Worm (Caenorhabditis elegans): ENCODE measurements around the gene C08E8.9.

C08E8.9 gene

ce11 chrV:18350046-18350445 is 14.6 kb upstream of the C08E8.9 start, which contains the start of gene C08E8.3:
Gene C08E8.3, plus strand, starts transcription at chrV:18350129.
- TF ChIP-seq efl-1 (optimal IDR thresholded peaks at IDR 0.05) (no peak), efl-1 (GFP tag; optimal IDR thresholded peaks at IDR 0.05 in 1 of 2) (peak in 1 of 2 experiments; percentile 56), lin-14 (GFP tag; optimal IDR thresholded peaks at IDR 0.05) (no peak), nhr-85 (tag) (peak; percentile 21)

- TF ChIP-seq efl-1 (optimal IDR thresholded peaks at IDR 0.05) (no peak), efl-1 (GFP tag; optimal IDR thresholded peaks at IDR 0.05 in 1 of 2) (peak in 1 of 2 experiments; percentile 78), fkh-4 (tag; optimal IDR thresholded peaks at IDR 0.05; ENCODE audit: borderline replicate concordance) (no peak), grh-1 (GFP tag; IDR thresholded peaks at IDR 0.05) (no peak)
Measured at ce11 chrV:18350721-18351120, 13.9 kb upstream of the C08E8.9 start, which contains the start of gene C08E8.11. Gene C08E8.11, plus strand, starts transcription at chrV:18351021.

- TF ChIP-seq ceh-63 (GFP tag; optimal IDR thresholded peaks at IDR 0.05) (no peak), rnt-1 (tag; optimal IDR thresholded peaks at IDR 0.05) (no peak)
Measured at ce11 chrV:18354299-18354698, 10.4 kb upstream of the C08E8.9 start.

ce11 chrV:18355742-18356141 is 8.9 kb upstream of the C08E8.9 start, which contains the start of gene C08E8.2:
Gene C08E8.2, minus strand, starts transcription at chrV:18355842.
- TF ChIP-seq ceh-63 (GFP tag; optimal IDR thresholded peaks at IDR 0.05) (no peak), rnt-1 (tag; optimal IDR thresholded peaks at IDR 0.05) (no peak), grh-1 (GFP tag; IDR thresholded peaks at IDR 0.05) (no peak), nhr-28 (tag; optimal IDR thresholded peaks at IDR 0.05) (no peak)

ce11 chrV:18359888-18360287 is 4.8 kb upstream of the C08E8.9 start, which contains the start of gene C08E8.5:
Gene C08E8.5, minus strand, starts transcription at chrV:18359988.
- no peak for TF ChIP-seq nhr-19 (GFP tag; conservative IDR thresholded peaks at IDR 0.05)
- TF ChIP-seq C34B4.2 (tag; optimal IDR thresholded peaks at IDR 0.05), result no peak
- TF ChIP-seq nhr-90 (tag; optimal IDR thresholded peaks at IDR 0.05; ENCODE audit: poor library complexity), result no peak
- no peak for TF ChIP-seq mep-1 (tag; optimal IDR thresholded peaks at IDR 0.05)

ce11 chrV:18362402-18362801 is 2.3 kb upstream of the C08E8.9 start, which contains the start of gene C08E8.1:
Gene C08E8.1, minus strand, starts transcription at chrV:18362502.
- TF ChIP-seq ceh-82 (tag; optimal IDR thresholded peaks at IDR 0.05) (no peak), fos-1 (tag; optimal IDR thresholded peaks at IDR 0.05) (no peak), nhr-20 (tag; optimal IDR thresholded peaks at IDR 0.05) (no peak), blmp-1 (tag; optimal IDR thresholded peaks at IDR 0.05) (no peak), unc-30 (tag; optimal IDR thresholded peaks at IDR 0.05) (no peak)

- no peak for TF ChIP-seq nhr-20 (tag; optimal IDR thresholded peaks at IDR 0.05)
- no peak for TF ChIP-seq C16A3.4 (tag; optimal IDR thresholded peaks at IDR 0.05)
- TF ChIP-seq swsn-7 (tag; optimal IDR thresholded peaks at IDR 0.05), result no peak
- TF ChIP-seq isw-1 (GFP tag; IDR thresholded peaks at IDR 0.05), result no peak
- no peak for TF ChIP-seq lin-39 (tag; optimal IDR thresholded peaks at IDR 0.05)
- TF ChIP-seq mab-9 (GFP tag; IDR thresholded peaks at IDR 0.05), result no peak
- no peak for TF ChIP-seq tbx-2 (tag; optimal IDR thresholded peaks at IDR 0.05)
- no peak for TF ChIP-seq unc-98 (GFP tag; IDR thresholded peaks at IDR 0.05)
- no peak for TF ChIP-seq egl-13 (tag; optimal IDR thresholded peaks at IDR 0.05)
- TF ChIP-seq aly-2 (tag; optimal IDR thresholded peaks at IDR 0.05), result no peak
Measured at ce11 chrV:18368322-18368721, 3.7 kb downstream of the C08E8.9 start, which contains the start of gene C08E8.6. Gene C08E8.6, minus strand, starts transcription at chrV:18368422.

- TF ChIP-seq elt-3 (tag; optimal IDR thresholded peaks at IDR 0.05), result no peak
- no peak for TF ChIP-seq unc-30 (tag; optimal IDR thresholded peaks at IDR 0.05)
- TF ChIP-seq C16A3.4 (tag; optimal IDR thresholded peaks at IDR 0.05), result no peak
- no peak for TF ChIP-seq sptf-1 (tag; optimal IDR thresholded peaks at IDR 0.05)
- TF ChIP-seq snpc-4 (tag; optimal IDR thresholded peaks at IDR 0.05), result no peak
- TF ChIP-seq unc-98 (GFP tag; IDR thresholded peaks at IDR 0.05), result no peak
- TF ChIP-seq hlh-4 (tag; optimal IDR thresholded peaks at IDR 0.05), result no peak
- TF ChIP-seq efl-1 (optimal IDR thresholded peaks at IDR 0.05), result no peak
- no peak for TF ChIP-seq efl-1 (GFP tag; optimal IDR thresholded peaks at IDR 0.05 in 1 of 2)
- no peak for TF ChIP-seq lin-35 (GFP tag; optimal IDR thresholded peaks at IDR 0.05)
- TF ChIP-seq snu-23 (GFP tag; optimal IDR thresholded peaks at IDR 0.05), result no peak
- TF ChIP-seq rnt-1 (tag; optimal IDR thresholded peaks at IDR 0.05), result no peak
- TF ChIP-seq nhr-77 (tag; optimal IDR thresholded peaks at IDR 0.05), result no peak
- TF ChIP-seq ets-5 (GFP tag; IDR thresholded peaks at IDR 0.05), result no peak
- TF ChIP-seq hlh-17 (GFP tag; optimal IDR thresholded peaks at IDR 0.05; ENCODE audit: borderline replicate concordance), result no peak
Measured at ce11 chrV:18371028-18371427, 6.4 kb downstream of the C08E8.9 start.
